Worm (Caenorhabditis elegans) whole organism, mixed stage, embryonic: ENCODE measurements around the gene T16G12.10.

Experiments used
- ceh-39 ChIP-seq: fragments of 150-350 bp; optimal IDR thresholded peaks from 2 replicates; lab custom pipeline; 2014; ENCODE audit warnings: missing biosample characterization, missing genetic modification characterization
- mab-5 ChIP-seq: fragments of 150-350 bp; optimal IDR thresholded peaks from 2 replicates; lab custom pipeline; 2014; ENCODE audit warnings: missing biosample characterization, missing genetic modification characterization
- nhr-12 ChIP-seq: fragments of 150-350 bp; optimal IDR thresholded peaks from 2 replicates; lab custom pipeline; 2014; ENCODE audit warnings: missing biosample characterization, missing genetic modification characterization
- snpc-4 ChIP-seq: fragments of 150-350 bp; optimal IDR thresholded peaks from 2 replicates; lab custom pipeline; 2014; ENCODE audit warnings: missing biosample characterization, missing genetic modification characterization

DNA sequence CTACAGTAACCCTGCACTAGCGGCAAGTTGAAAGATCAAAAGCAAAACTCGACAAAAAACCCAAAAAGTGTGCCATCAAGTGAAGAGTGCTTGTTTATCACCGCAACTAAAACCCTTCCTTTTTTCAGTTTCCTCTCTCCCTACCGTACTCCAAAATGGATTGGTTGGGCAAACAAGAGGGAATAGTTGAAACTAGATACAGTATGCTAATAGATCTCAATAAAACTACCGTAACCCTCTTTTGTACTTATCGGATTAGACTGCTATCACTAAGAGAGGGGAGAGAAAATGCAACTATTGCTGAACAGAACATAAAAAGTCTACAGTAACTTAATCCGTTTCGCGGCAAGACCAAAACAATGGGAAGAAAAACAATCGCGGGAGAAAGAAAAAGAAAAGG lies 39.4 kb upstream of the T16G12.10 start:
- TF ChIP-seq mab-5 (tag; lab: Kevin White, UChicago) (no peak), snpc-4 (no peak), ceh-39 (tag; lab: Kevin White, UChicago) (no peak), nhr-12 (tag; lab: Kevin White, UChicago) (no peak)
